Worm (Caenorhabditis elegans) whole organism, L4/young adult: Measurements from ENCODE around the gene spp-3.

ENCODE experiments used
- W03F9.2 ChIP-seq: fragments of 150-350 bp; optimal IDR thresholded peaks from 2 replicates; lab custom pipeline; 2014; ENCODE audit warnings: missing biosample characterization, missing genetic modification characterization
- dao-5 ChIP-seq: sonication (generic microtip); optimal IDR thresholded peaks from 2 replicates; lab custom pipeline; 2016; ENCODE audit warnings: missing genotype, missing genetic modification characterization, moderate library complexity, missing compliant biosample characterization
- him-1 ChIP-seq: sonication (generic microtip); optimal IDR thresholded peaks from 2 replicates; lab custom pipeline; 2016; ENCODE audit warnings: missing genotype, missing genetic modification reagents, missing genetic modification characterization, missing compliant biosample characterization

- TF ChIP-seq dao-5: no peak
- no peak for TF ChIP-seq W03F9.2 (tag; lab: Kevin White, UChicago)
- no peak for TF ChIP-seq him-1 (tag; lab: Kevin White, UChicago)
These were observed 12.0 kb downstream of the spp-3 start for ce11 chrX:7303115-7303514.
